Fruit fly (Drosophila melanogaster): Measurements from ENCODE around the gene sba.

The sba gene

DNA sequence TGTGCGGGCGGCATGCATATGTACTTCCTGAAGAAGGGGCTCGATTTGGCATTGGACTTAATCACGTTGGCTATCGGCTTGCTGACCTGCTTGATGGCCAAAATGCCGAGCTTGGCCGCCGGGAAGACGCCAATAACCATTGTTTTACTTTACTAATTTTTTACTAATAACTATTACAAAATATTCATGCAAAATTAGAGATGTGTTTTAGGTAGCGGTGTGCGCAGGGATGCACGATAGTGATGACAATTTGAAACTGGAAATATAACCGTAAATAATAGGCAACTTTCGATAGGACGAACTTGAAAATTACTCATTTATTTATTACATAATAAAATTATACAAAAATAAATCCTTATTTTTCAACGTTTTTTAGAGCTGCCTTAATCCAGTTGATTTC lies 4.7 kb upstream of the sba start, which contains the start of gene CG13601 (continued):
- TF ChIP-seq pita (GFP tag; optimal IDR thresholded peaks at IDR 0.05), result no peak
- no peak for TF ChIP-seq Optix (GFP tag; IDR thresholded peaks at IDR 0.05)
- TF ChIP-seq Oaz (GFP tag; IDR thresholded peaks at IDR 0.05), result no peak
- TF ChIP-seq Xbp1 (GFP tag; optimal IDR thresholded peaks at IDR 0.05), result peak; percentile 53
- TF ChIP-seq stc (GFP tag; IDR thresholded peaks at IDR 0.05), result no peak
- no peak for TF ChIP-seq ftz-f1 (GFP tag; optimal IDR thresholded peaks at IDR 0.05)
- TF ChIP-seq CG3726 (GFP tag; IDR thresholded peaks at IDR 0.05), result no peak
- TF ChIP-seq CG15601 (tag; optimal IDR thresholded peaks at IDR 0.05), result no peak
- peak; percentile 46 for TF ChIP-seq CG13296 (GFP tag; optimal IDR thresholded peaks at IDR 0.05)
- TF ChIP-seq wek (GFP tag; optimal IDR thresholded peaks at IDR 0.05), result no peak
- TF ChIP-seq luna (GFP tag; optimal IDR thresholded peaks at IDR 0.05), result no peak
- no peak for TF ChIP-seq Dip3 (GFP tag; optimal IDR thresholded peaks at IDR 0.05)
- no peak for TF ChIP-seq run (tag; optimal IDR thresholded peaks at IDR 0.05)
- TF ChIP-seq CG11695 (GFP tag; IDR thresholded peaks at IDR 0.05), result no peak
- TF ChIP-seq CG43689 (GFP tag; IDR thresholded peaks at IDR 0.05), result no peak
- no peak for TF ChIP-seq D19B (GFP tag; optimal IDR thresholded peaks at IDR 0.05)
- peak; percentile 53 for TF ChIP-seq CG8924 (tag; optimal IDR thresholded peaks at IDR 0.05)
- no peak for TF ChIP-seq CG16779 (GFP tag; IDR thresholded peaks at IDR 0.05)
- TF ChIP-seq peb (GFP tag; IDR thresholded peaks at IDR 0.05), result no peak
- TF ChIP-seq CG6765 (GFP tag; optimal IDR thresholded peaks at IDR 0.05), result no peak
- TF ChIP-seq PHDP (tag; optimal IDR thresholded peaks at IDR 0.05), result peak; percentile 17
- no peak for TF ChIP-seq CG8290 (GFP tag; optimal IDR thresholded peaks at IDR 0.05)
- peak in 1 of 2 experiments; percentile 44 for TF ChIP-seq CG8290 (tag; optimal IDR thresholded peaks at IDR 0.05)
- TF ChIP-seq chif (GFP tag; optimal IDR thresholded peaks at IDR 0.05), result no peak
- peak; percentile 39 for TF ChIP-seq Chrac-16 (GFP tag; optimal IDR thresholded peaks at IDR 0.05)
- no peak for TF ChIP-seq odd (GFP tag; optimal IDR thresholded peaks at IDR 0.05)
- no peak for TF ChIP-seq ab (GFP tag; optimal IDR thresholded peaks at IDR 0.05)
- peak; percentile 34 for TF ChIP-seq lbe (GFP tag; optimal IDR thresholded peaks at IDR 0.05)
- TF ChIP-seq CG7987 (GFP tag; optimal IDR thresholded peaks at IDR 0.05), result no peak
- TF ChIP-seq CG14050 (GFP tag; IDR thresholded peaks at IDR 0.05), result no peak
- no peak for TF ChIP-seq ash1 (GFP tag; optimal IDR thresholded peaks at IDR 0.05)
- no peak for TF ChIP-seq toy (GFP tag; IDR thresholded peaks at IDR 0.05)
- TF ChIP-seq CG4424 (GFP tag; optimal IDR thresholded peaks at IDR 0.05), result no peak
- no peak for TF ChIP-seq trh (GFP tag; optimal IDR thresholded peaks at IDR 0.05)
- no peak for TF ChIP-seq CG12236 (GFP tag; optimal IDR thresholded peaks at IDR 0.05)
- TF ChIP-seq Myb (GFP tag; optimal IDR thresholded peaks at IDR 0.05), result peak; percentile 87
- no peak for TF ChIP-seq tap (tag; optimal IDR thresholded peaks at IDR 0.05)
- no peak for TF ChIP-seq CkIIα-i1 (GFP tag; IDR thresholded peaks at IDR 0.05)
- TF ChIP-seq CG7839 (tag; optimal IDR thresholded peaks at IDR 0.05), result peak; percentile 13
- TF ChIP-seq maf-S (GFP tag; optimal IDR thresholded peaks at IDR 0.05), result no peak
- peak; percentile 27; the same call in 1 of the 2 replicates for TF ChIP-seq CG4730 (GFP tag; IDR thresholded peaks at IDR 0.05)
- no peak for TF ChIP-seq corto (GFP tag; optimal IDR thresholded peaks at IDR 0.05)
- no peak for TF ChIP-seq CG17612 (GFP tag; IDR thresholded peaks at IDR 0.05)
- no peak for TF ChIP-seq zfh1 (GFP tag; IDR thresholded peaks at IDR 0.05)
- peak; percentile 79 for TF ChIP-seq hb (GFP tag; IDR thresholded peaks at IDR 0.05; ENCODE audit: partially characterized antibody)
- 0 out of 2 replicates have a peak, but pooled peaks have one; percentile 37 for TF ChIP-seq al (GFP tag; IDR thresholded peaks at IDR 0.05)
- TF ChIP-seq mam (GFP tag; optimal IDR thresholded peaks at IDR 0.05), result peak; percentile 29
- TF ChIP-seq Ptx1 (GFP tag; IDR thresholded peaks at IDR 0.05), result 0 out of 2 replicates have a peak, but pooled peaks have one; percentile 37
- TF ChIP-seq Taf1 (GFP tag; IDR thresholded peaks at IDR 0.05), result 0 out of 2 replicates have a peak, but pooled peaks have one; percentile 19
- no peak for TF ChIP-seq NK7.1 (GFP tag; optimal IDR thresholded peaks at IDR 0.05)
- TF ChIP-seq ci (GFP tag; IDR thresholded peaks at IDR 0.05), result peak; percentile 63; the same call in 2 of the 3 replicates
- no peak for TF ChIP-seq CG10565 (GFP tag; optimal IDR thresholded peaks at IDR 0.05)
- TF ChIP-seq Sry-δ (GFP tag; optimal IDR thresholded peaks at IDR 0.05), result peak; percentile 84

Measured in whole organism, embryonic.